Fruit fly (Drosophila melanogaster) whole organism, embryonic: ENCODE measurements around the gene Helz.

Experiments
- Dfd ChIP-seq, 2 experiments: fragments of >200 bp; optimal IDR thresholded peaks; 2 replicates each; lab custom pipeline; 2017; ENCODE audit warnings: missing biosample characterization in 2 of 2, missing genetic modification characterization in 2 of 2
- Elba2 ChIP-seq: fragments of 200-800 bp; sonication (Bioruptor generic); optimal IDR thresholded peaks from 3 replicates; lab custom pipeline; 2016; ENCODE audit warnings: missing biosample characterization, missing genetic modification characterization
- Hr39 ChIP-seq: fragments of >200 bp; optimal IDR thresholded peaks from 2 replicates; lab custom pipeline; 2017
- Lhr ChIP-seq: fragments of 200-800 bp; sonication (Bioruptor generic); optimal IDR thresholded peaks from 3 replicates; lab custom pipeline; 2017; ENCODE audit warnings: mild to moderate bottlenecking, missing biosample characterization, missing genetic modification reagents, missing genetic modification characterization
- Sry-δ ChIP-seq: fragments of 200-800 bp; sonication (Bioruptor generic); optimal IDR thresholded peaks from 2 replicates; lab custom pipeline; 2016; ENCODE audit warnings: missing biosample characterization, missing genetic modification characterization
- ap ChIP-seq: fragments of 200-800 bp; sonication (Bioruptor generic); IDR thresholded peaks from 2 replicates; pipeline ENCODE4 v1.3.6; 2022; ENCODE audit warnings: missing biosample characterization, missing genetic modification characterization
- esg ChIP-seq: fragments of 200-800 bp; sonication (Bioruptor generic); conservative IDR thresholded peaks from 2 replicates; pipeline ENCODE4 v1.3.6; 2022; ENCODE audit warnings: missing biosample characterization, missing genetic modification characterization
- pan ChIP-seq, 4 experiments: fragments of >200 bp in 3 of 4; fragments of 200-800 bp in 1 of 4; sonication (Bioruptor generic) in 1 of 4; optimal IDR thresholded peaks in 3 of 4; IDR thresholded peaks in 1 of 4; 2 replicates each; pipeline versions ENCODE4 v1.3.6 to Lab custom; 2017 to 2022; ENCODE audit warnings: missing biosample characterization in 2 of 4, missing genetic modification characterization in 2 of 4, mixed read lengths in 1 of 4

- TF ChIP-seq Elba2 (GFP tag; lab: Kevin White, UChicago): no peak
- TF ChIP-seq Sry-δ (GFP tag; lab: Kevin White, UChicago): no peak
- no peak for TF ChIP-seq esg (GFP tag; lab: Robert Waterston, UW)
- TF ChIP-seq Dfd (GFP tag; optimal IDR thresholded peaks at IDR 0.05; lab: Kevin White, UChicago): no peak
- TF ChIP-seq Hr39: no peak
- no peak for TF ChIP-seq Lhr (GFP tag; lab: Kevin White, UChicago)
- no peak for TF ChIP-seq pan (optimal IDR thresholded peaks at IDR 0.05; lab: Kevin White, UChicago)
- no peak for TF ChIP-seq pan (GFP tag; optimal IDR thresholded peaks at IDR 0.05 in 1 of 2, IDR thresholded peaks at IDR 0.05 in 1 of 2)
- no peak for TF ChIP-seq ap (GFP tag; lab: Robert Waterston, UW)
These were observed 20.6 kb upstream of the Helz start, which contains the start of gene Mgat4b for dm6 chr3L:14769183-14769582.
